Fruit fly (Drosophila melanogaster) whole organism, embryonic: ENCODE results near the gene CG14818.

Experiments
- BtbVII ChIP-seq: fragments of 200-800 bp; sonication (Bioruptor generic); optimal IDR thresholded peaks from 3 replicates; lab custom pipeline; 2017; ENCODE audit warnings: missing biosample characterization, mild to moderate bottlenecking, missing genetic modification characterization
- CG10654 ChIP-seq: fragments of 200-800 bp; sonication (Bioruptor generic); optimal IDR thresholded peaks from 2 replicates; lab custom pipeline; 2016; ENCODE audit warnings: missing biosample characterization, missing genetic modification characterization
- CG12299 ChIP-seq: fragments of 200-800 bp; sonication (Bioruptor generic); optimal IDR thresholded peaks from 2 replicates; lab custom pipeline; 2018; ENCODE audit warnings: missing biosample characterization, mild to moderate bottlenecking, missing genetic modification characterization
- CG12659 ChIP-seq: fragments of 200-800 bp; sonication (Bioruptor generic); optimal IDR thresholded peaks from 3 replicates; lab custom pipeline; 2017; ENCODE audit warnings: mild to moderate bottlenecking, missing biosample characterization, missing genetic modification reagents, missing genetic modification characterization
- CG14667 ChIP-seq: fragments of 200-800 bp; sonication (Bioruptor generic); IDR thresholded peaks from 2 replicates; pipeline ENCODE4 v1.3.6; 2022; ENCODE audit warnings: missing biosample characterization, missing genetic modification characterization
- CG15696 ChIP-seq: fragments of 200-800 bp; sonication (Bioruptor generic); optimal IDR thresholded peaks from 2 replicates; lab custom pipeline; 2019; ENCODE audit warnings: missing biosample characterization, mild to moderate bottlenecking, missing genetic modification characterization, moderate library complexity
- CG17328 ChIP-seq: fragments of 200-800 bp; sonication (Bioruptor generic); IDR thresholded peaks from 2 replicates; pipeline ENCODE4 v1.3.6; 2022; ENCODE audit warnings: missing biosample characterization, missing genetic modification characterization
- CG17359 ChIP-seq: fragments of 200-800 bp; sonication (Bioruptor generic); optimal IDR thresholded peaks from 3 replicates; lab custom pipeline; 2018; ENCODE audit warnings: missing biosample characterization, mild to moderate bottlenecking, missing genetic modification characterization, moderate library complexity
- CG17568 ChIP-seq: fragments of 200-800 bp; sonication (Bioruptor generic); optimal IDR thresholded peaks from 2 replicates; lab custom pipeline; 2018; ENCODE audit warnings: missing biosample characterization, mild to moderate bottlenecking, missing genetic modification characterization, moderate library complexity
- CG18262 ChIP-seq: fragments of 200-800 bp; optimal IDR thresholded peaks from 3 replicates; lab custom pipeline; 2019; ENCODE audit warnings: missing biosample characterization, mild to moderate bottlenecking, missing genetic modification characterization, moderate library complexity
- CG2120 ChIP-seq: fragments of 200-800 bp; sonication (Bioruptor generic); optimal IDR thresholded peaks from 3 replicates; lab custom pipeline; 2016; ENCODE audit warnings: missing biosample characterization, missing genetic modification characterization
- CG30403 ChIP-seq: fragments of 200-800 bp; sonication (Bioruptor generic); optimal IDR thresholded peaks from 3 replicates; lab custom pipeline; 2016; ENCODE audit warnings: missing biosample characterization, missing genetic modification characterization
- CG3838 ChIP-seq: fragments of 200-800 bp; sonication (Bioruptor generic); optimal IDR thresholded peaks from 3 replicates; lab custom pipeline; 2016; ENCODE audit warnings: missing biosample characterization, missing genetic modification characterization
- CG4360 ChIP-seq: fragments of 200-800 bp; sonication (Bioruptor generic); IDR thresholded peaks from 2 replicates; pipeline ENCODE4 v1.3.6; 2022; ENCODE audit warnings: missing biosample characterization, missing genetic modification characterization
- CG43689 ChIP-seq: fragments of 200-800 bp; sonication (Bioruptor generic); IDR thresholded peaks from 2 replicates; pipeline ENCODE4 v1.3.6; 2022; ENCODE audit warnings: missing biosample characterization, missing genetic modification characterization
- CG7556 ChIP-seq: fragments of 200-800 bp; sonication (Bioruptor generic); optimal IDR thresholded peaks from 2 replicates; lab custom pipeline; 2017; ENCODE audit warnings: missing biosample characterization, mild to moderate bottlenecking, missing genetic modification characterization
- CG8478 ChIP-seq: fragments of >200 bp; optimal IDR thresholded peaks from 2 replicates; lab custom pipeline; 2018
- CG9817 ChIP-seq: fragments of 200-800 bp; sonication (Bioruptor generic); optimal IDR thresholded peaks from 2 replicates; lab custom pipeline; 2018; ENCODE audit warnings: missing biosample characterization, mild to moderate bottlenecking, missing genetic modification characterization, moderate library complexity
- CG9932 ChIP-seq: fragments of 200-800 bp; sonication (Bioruptor generic); IDR thresholded peaks from 2 replicates; pipeline ENCODE4 v1.3.6; 2022; ENCODE audit warnings: missing biosample characterization, missing genetic modification characterization
- D19B ChIP-seq: fragments of 200-800 bp; sonication (Bioruptor generic); optimal IDR thresholded peaks from 2 replicates; lab custom pipeline; 2017; ENCODE audit warnings: missing biosample characterization, mild to moderate bottlenecking, missing genetic modification characterization
- Deaf1 ChIP-seq: fragments of 200-800 bp; optimal IDR thresholded peaks from 3 replicates; lab custom pipeline; 2019; ENCODE audit warnings: missing biosample characterization, mild to moderate bottlenecking, missing genetic modification characterization, moderate library complexity
- E2f1 ChIP-seq: fragments of 200-800 bp; sonication (Bioruptor generic); IDR thresholded peaks from 2 replicates; pipeline ENCODE4 v1.3.6; 2022; ENCODE audit warnings: missing biosample characterization, missing genetic modification characterization
- HLHmδ ChIP-seq: fragments of 200-800 bp; sonication (Bioruptor generic); optimal IDR thresholded peaks from 2 replicates; lab custom pipeline; 2018; ENCODE audit warnings: missing biosample characterization, mild to moderate bottlenecking, missing genetic modification characterization, moderate library complexity
- Hmr ChIP-seq: fragments of 200-800 bp; sonication (Bioruptor generic); optimal IDR thresholded peaks from 3 replicates; lab custom pipeline; 2017; ENCODE audit warnings: mild to moderate bottlenecking, missing biosample characterization, missing genetic modification reagents, missing genetic modification characterization
- Hmx ChIP-seq: fragments of 200-800 bp; sonication (Bioruptor generic); optimal IDR thresholded peaks from 2 replicates; lab custom pipeline; 2016; ENCODE audit warnings: missing biosample characterization, missing genetic modification characterization
- Hr3 ChIP-seq: fragments of 200-800 bp; sonication (Bioruptor generic); optimal IDR thresholded peaks from 3 replicates; lab custom pipeline; 2016; ENCODE audit warnings: missing biosample characterization, missing genetic modification characterization
- Jarid2 ChIP-seq: fragments of 200-800 bp; sonication (Bioruptor generic); optimal IDR thresholded peaks from 3 replicates; lab custom pipeline; 2017; ENCODE audit warnings: mild to moderate bottlenecking, missing biosample characterization, missing genetic modification reagents, missing genetic modification characterization
- Lpt ChIP-seq: fragments of >200 bp; optimal IDR thresholded peaks from 2 replicates; lab custom pipeline; 2018; ENCODE audit warnings: missing biosample characterization, missing genetic modification characterization
- MTF-1 ChIP-seq: fragments of 200-800 bp; sonication (Bioruptor generic); optimal IDR thresholded peaks from 2 replicates; lab custom pipeline; 2018; ENCODE audit warnings: missing biosample characterization, mild to moderate bottlenecking, missing genetic modification characterization, borderline replicate concordance
- NK7.1 ChIP-seq: fragments of 200-800 bp; sonication (Bioruptor generic); optimal IDR thresholded peaks from 3 replicates; lab custom pipeline; 2016; ENCODE audit warnings: missing biosample characterization, missing genetic modification characterization
- Oli ChIP-seq: fragments of 200-800 bp; sonication (Bioruptor generic); optimal IDR thresholded peaks from 2 replicates; lab custom pipeline; 2018; ENCODE audit warnings: missing biosample characterization, mild to moderate bottlenecking, missing genetic modification characterization, moderate library complexity
- Rfx ChIP-seq: fragments of 200-800 bp; sonication (Bioruptor generic); IDR thresholded peaks from 2 replicates; pipeline ENCODE4 v1.3.6; 2022; ENCODE audit warnings: missing biosample characterization, missing genetic modification characterization
- Stat92E ChIP-seq, 3 experiments: fragments of >200 bp in 2 of 3; fragments of 200-800 bp in 1 of 3; sonication (Bioruptor generic) in 1 of 3; optimal IDR thresholded peaks; 2 replicates each; lab custom pipeline; 2017 to 2019; ENCODE audit warnings: missing biosample characterization in 3 of 3, missing genetic modification characterization in 3 of 3, mild to moderate bottlenecking in 1 of 3, moderate library complexity in 1 of 3
- chm ChIP-seq: fragments of 200-800 bp; sonication (Bioruptor generic); IDR thresholded peaks from 2 replicates; pipeline ENCODE4 v1.3.6; 2022; ENCODE audit warnings: missing biosample characterization, missing genetic modification characterization
- dan ChIP-seq: fragments of 200-800 bp; sonication (Bioruptor generic); IDR thresholded peaks from 2 replicates; pipeline ENCODE4 v1.3.6; 2022; ENCODE audit warnings: missing biosample characterization, missing genetic modification characterization
- fd102C ChIP-seq: fragments of 200-800 bp; sonication (Bioruptor generic); optimal IDR thresholded peaks from 2 replicates; lab custom pipeline; 2018; ENCODE audit warnings: missing biosample characterization, mild to moderate bottlenecking, missing genetic modification characterization, moderate library complexity
- gt ChIP-seq: fragments of 200-800 bp; sonication (Bioruptor generic); IDR thresholded peaks from 2 replicates; pipeline ENCODE4 v1.3.6; 2022; ENCODE audit warnings: missing biosample characterization, missing genetic modification characterization
- knrl ChIP-seq: fragments of 200-800 bp; sonication (Bioruptor generic); IDR thresholded peaks from 3 replicates; pipeline ENCODE4 v1.3.6; 2022; ENCODE audit warnings: missing biosample characterization, missing genetic modification characterization; ENCODE audit not compliant: partially characterized antibody
- mld ChIP-seq: fragments of 200-800 bp; sonication (Bioruptor generic); IDR thresholded peaks from 3 replicates; pipeline ENCODE4 v1.3.6; 2022; ENCODE audit warnings: missing biosample characterization, missing genetic modification characterization; ENCODE audit not compliant: partially characterized antibody
- org-1 ChIP-seq: fragments of 200-800 bp; sonication (Bioruptor generic); optimal IDR thresholded peaks from 2 replicates; lab custom pipeline; 2017; ENCODE audit warnings: missing biosample characterization, missing genetic modification characterization
- pita ChIP-seq: fragments of 200-800 bp; sonication (Bioruptor generic); optimal IDR thresholded peaks from 2 replicates; lab custom pipeline; 2017; ENCODE audit warnings: missing biosample characterization, mild to moderate bottlenecking, missing genetic modification characterization
- pros ChIP-seq: fragments of 200-800 bp; sonication (Bioruptor generic); optimal IDR thresholded peaks from 3 replicates; lab custom pipeline; 2019; ENCODE audit warnings: missing biosample characterization, mild to moderate bottlenecking, missing genetic modification characterization, moderate library complexity
- ranshi ChIP-seq: fragments of 200-800 bp; sonication (Bioruptor generic); IDR thresholded peaks from 2 replicates; pipeline ENCODE4 v1.3.6; 2022; ENCODE audit warnings: missing biosample characterization, missing genetic modification characterization
- shn ChIP-seq: fragments of 200-800 bp; sonication (Bioruptor generic); optimal IDR thresholded peaks from 3 replicates; lab custom pipeline; 2016; ENCODE audit warnings: missing biosample characterization, missing genetic modification characterization
- sisA ChIP-seq: fragments of 200-800 bp; sonication (Bioruptor generic); IDR thresholded peaks from 2 replicates; pipeline ENCODE4 v1.3.6; 2022; ENCODE audit warnings: missing biosample characterization, missing genetic modification characterization
- stc ChIP-seq: fragments of 200-800 bp; sonication (Bioruptor generic); IDR thresholded peaks from 2 replicates; pipeline ENCODE4 v1.3.6; 2022; ENCODE audit warnings: missing biosample characterization, missing genetic modification characterization
- trh ChIP-seq: fragments of 200-800 bp; sonication (Bioruptor generic); optimal IDR thresholded peaks from 2 replicates; lab custom pipeline; 2016; ENCODE audit warnings: missing biosample characterization, missing genetic modification characterization
- usp ChIP-seq: fragments of >200 bp; optimal IDR thresholded peaks from 2 replicates; lab custom pipeline; 2017; ENCODE audit warnings: missing biosample characterization, missing genetic modification characterization
- vnd ChIP-seq: fragments of 200-800 bp; sonication (Bioruptor generic); IDR thresholded peaks from 3 replicates; pipeline ENCODE4 v1.3.6; 2022; ENCODE audit warnings: missing biosample characterization, missing genetic modification characterization; ENCODE audit not compliant: partially characterized antibody

CG14818 gene

DNA sequence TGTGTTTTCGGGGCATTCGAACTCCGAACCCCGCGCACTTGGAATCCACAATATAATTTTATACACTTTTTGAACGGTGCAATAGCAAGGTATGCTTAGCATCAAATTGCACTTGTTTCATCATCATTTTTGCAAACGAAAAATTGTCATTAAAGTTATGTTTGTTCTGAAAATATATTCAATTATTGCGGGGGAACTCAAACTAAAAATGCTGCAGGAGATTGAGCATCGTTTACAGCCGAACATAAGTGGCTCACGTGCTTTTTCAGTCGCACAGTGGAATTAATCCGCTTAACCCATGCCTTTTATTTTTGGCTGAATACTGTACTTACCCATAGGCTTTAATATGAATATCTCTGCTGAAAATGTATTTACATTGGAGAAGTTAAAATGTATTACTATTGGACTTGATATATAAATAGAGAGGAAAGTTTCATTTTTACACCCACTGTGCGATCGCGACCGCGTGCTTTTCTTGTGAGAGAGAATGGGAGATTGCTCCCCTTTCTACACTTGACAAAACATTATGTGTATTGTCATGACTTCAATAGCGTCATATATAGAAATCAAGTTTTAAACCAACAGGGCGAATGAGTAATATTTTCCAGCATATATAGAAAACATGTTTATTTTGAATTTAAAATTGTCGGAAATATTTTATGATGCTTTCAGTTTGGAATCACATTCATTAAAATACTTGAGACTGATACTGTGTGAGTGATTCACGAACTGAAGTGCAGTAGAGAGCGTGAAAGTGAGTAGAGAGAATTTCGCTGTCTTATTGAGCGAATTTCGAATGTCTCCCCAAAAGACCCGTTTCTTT is 49.0 kb downstream of the CG14818 start (continued):
- TF ChIP-seq MTF-1 (GFP tag; lab: Kevin White, UChicago) (peak; percentile 95), Hmr (GFP tag; lab: Kevin White, UChicago) (peak; percentile 96), CG17359 (tag; lab: Kevin White, UChicago) (peak; percentile 97), Rfx (GFP tag; lab: Robert Waterston, UW) (peak; percentile 99), usp (GFP tag; lab: Kevin White, UChicago) (no peak), ranshi (GFP tag; lab: Robert Waterston, UW) (peak; percentile 98), BtbVII (GFP tag; lab: Kevin White, UChicago) (peak; percentile 94), CG3838 (GFP tag; lab: Kevin White, UChicago) (peak; percentile 83), Deaf1 (tag; lab: Kevin White, UChicago) (peak; percentile 78), E2f1 (GFP tag; lab: Robert Waterston, UW) (peak; percentile 96), CG14667 (GFP tag; lab: Robert Waterston, UW) (peak; percentile 92), CG9817 (peak; percentile 95), trh (GFP tag; lab: Kevin White, UChicago) (peak; percentile 84), pita (GFP tag; lab: Kevin White, UChicago) (no peak), Hmx (GFP tag; lab: Kevin White, UChicago) (peak; percentile 89), CG17328 (GFP tag; lab: Robert Waterston, UW) (peak; percentile 97), org-1 (GFP tag; lab: Kevin White, UChicago) (peak; percentile 92), shn (GFP tag; lab: Kevin White, UChicago) (peak; percentile 92), gt (GFP tag; lab: Robert Waterston, UW) (peak; percentile 89), CG2120 (GFP tag; lab: Kevin White, UChicago) (peak; percentile 98), CG10654 (peak; percentile 91), Hr3 (peak; percentile 95), fd102C (GFP tag; lab: Kevin White, UChicago) (peak; percentile 3), D19B (GFP tag; lab: Kevin White, UChicago) (peak; percentile 88), Jarid2 (GFP tag; lab: Kevin White, UChicago) (peak; percentile 74), NK7.1 (GFP tag; lab: Kevin White, UChicago) (peak; percentile 91), chm (GFP tag; lab: Robert Waterston, UW) (peak; percentile 97), CG7556 (GFP tag; lab: Kevin White, UChicago) (peak; percentile 96), Lpt (no peak), stc (GFP tag; lab: Robert Waterston, UW) (peak; percentile 97), CG8478 (no peak), knrl (GFP tag; lab: Robert Waterston, UW) (peak; percentile 49; the same call in 2 of the 3 replicates), HLHmδ (no peak), CG18262 (peak; percentile 94), CG12659 (GFP tag; lab: Kevin White, UChicago) (peak; percentile 97), Stat92E (GFP tag; optimal IDR thresholded peaks at IDR 0.05; lab: Kevin White, UChicago) (peak in 1 of 3 experiments; percentile 78), sisA (GFP tag; lab: Robert Waterston, UW) (peak; percentile 93), pros (GFP tag; lab: Kevin White, UChicago) (peak; percentile 35), CG30403 (peak; percentile 97), dan (peak; percentile 60; the same call in 1 of the 2 replicates), CG4360 (GFP tag; lab: Robert Waterston, UW) (peak; percentile 77), CG17568 (GFP tag; lab: Kevin White, UChicago) (peak; percentile 93), CG43689 (GFP tag; lab: Robert Waterston, UW) (peak; percentile 93), Oli (tag; lab: Kevin White, UChicago) (peak; percentile 97), CG9932 (peak; percentile 96), CG15696 (tag; lab: Kevin White, UChicago) (peak; percentile 70), CG12299 (tag; lab: Kevin White, UChicago) (peak; percentile 90), vnd (GFP tag; lab: Robert Waterston, UW) (no peak), mld (GFP tag; lab: Robert Waterston, UW) (no peak)
